Worm (Caenorhabditis elegans) whole organism, L2 larva: Measurements from ENCODE around the gene C28H8.8.

Experiments
- ZK546.5 ChIP-seq: sonication (generic microtip); optimal IDR thresholded peaks from 2 replicates; lab custom pipeline; 2017; ENCODE audit warnings: missing biosample characterization, missing genetic modification characterization
- ceh-82 ChIP-seq: fragments of 150-350 bp; optimal IDR thresholded peaks from 2 replicates; lab custom pipeline; 2014; ENCODE audit warnings: missing biosample characterization, missing genetic modification characterization
- dmd-4 ChIP-seq: sonication (generic microtip); optimal IDR thresholded peaks from 2 replicates; lab custom pipeline; 2017; ENCODE audit warnings: missing biosample characterization, missing genetic modification characterization
- fos-1 ChIP-seq: fragments of 150-350 bp; optimal IDR thresholded peaks from 2 replicates; lab custom pipeline; 2014; ENCODE audit warnings: missing biosample characterization, missing genetic modification characterization
- nhr-11 ChIP-seq: fragments of 150-350 bp; optimal IDR thresholded peaks from 2 replicates; lab custom pipeline; 2014; ENCODE audit warnings: missing biosample characterization, missing genetic modification characterization
- snpc-4 ChIP-seq: fragments of 150-350 bp; optimal IDR thresholded peaks from 2 replicates; lab custom pipeline; 2014; ENCODE audit warnings: missing biosample characterization, missing genetic modification characterization
- unc-55 ChIP-seq: fragments of 150-350 bp; sonication (generic microtip); optimal IDR thresholded peaks from 3 replicates; lab custom pipeline; 2014; ENCODE audit warnings: missing biosample characterization, missing genetic modification reagents, missing genetic modification characterization
- unc-62 ChIP-seq: fragments of 150-350 bp; optimal IDR thresholded peaks from 2 replicates; lab custom pipeline; 2014; ENCODE audit warnings: missing biosample characterization, missing genetic modification reagents, missing genetic modification characterization

ce11 chrIII:5908408-5908807 is 19.8 kb upstream of the C28H8.8 start, which contains the start of gene C28H8.3:
- TF ChIP-seq unc-55 = no peak
- TF ChIP-seq fos-1 (tag; lab: Kevin White, UChicago) = no peak
- no peak for TF ChIP-seq ZK546.5
- no peak for TF ChIP-seq ceh-82 (tag; lab: Kevin White, UChicago)
- no peak for TF ChIP-seq dmd-4 (tag; lab: Kevin White, UChicago)
- no peak for TF ChIP-seq nhr-11
- TF ChIP-seq unc-62 (GFP tag; lab: Kevin White, UChicago) = no peak
- TF ChIP-seq snpc-4 (tag; lab: Kevin White, UChicago) = no peak
